Worm (Caenorhabditis elegans): ENCODE data around the gene ZK418.10.

The ZK418.10 gene

ce11 chrIII:7120477-7120876 lies 30.0 kb upstream of the ZK418.10 start:
- TF ChIP-seq attf-6 (GFP tag; IDR thresholded peaks at IDR 0.05) (no peak), sptf-2 (GFP tag; optimal IDR thresholded peaks at IDR 0.05) (no peak), K12H6.12 (tag; optimal IDR thresholded peaks at IDR 0.05) (no peak), him-1 (tag; optimal IDR thresholded peaks at IDR 0.05) (peak; percentile 51), lin-35 (GFP tag; optimal IDR thresholded peaks at IDR 0.05) (no peak), Y53G8AR.9 (GFP tag; conservative IDR thresholded peaks at IDR 0.05) (0 out of 2 replicates have a peak, but pooled peaks have one; percentile 13), Y79H2A.3 (GFP tag; conservative IDR thresholded peaks at IDR 0.05) (no peak), Y56A3A.18 (GFP tag; IDR thresholded peaks at IDR 0.05) (no peak), let-607 (tag; optimal IDR thresholded peaks at IDR 0.05) (peak in 1 of 2 experiments; percentile 35), F33H1.4 (GFP tag; IDR thresholded peaks at IDR 0.05) (no peak), chd-7 (tag; optimal IDR thresholded peaks at IDR 0.05) (peak; percentile 15), cebp-2 (GFP tag; IDR thresholded peaks at IDR 0.05) (no peak), Y95B8A.8 (GFP tag; IDR thresholded peaks at IDR 0.05) (no peak), sea-2 (GFP tag; IDR thresholded peaks at IDR 0.05) (no peak), attf-5 (GFP tag; optimal IDR thresholded peaks at IDR 0.05) (no peak), ztf-25 (GFP tag; IDR thresholded peaks at IDR 0.05) (no peak), lin-40 (tag; optimal IDR thresholded peaks at IDR 0.05) (peak; percentile 29), nhr-80 (tag; optimal IDR thresholded peaks at IDR 0.05) (peak; percentile 25), madf-6 (GFP tag; IDR thresholded peaks at IDR 0.05) (no peak), nhr-120 (GFP tag; IDR thresholded peaks at IDR 0.05) (no peak), rpc-1 (optimal IDR thresholded peaks at IDR 0.05) (no peak), rpc-1 (tag; optimal IDR thresholded peaks at IDR 0.05) (no peak), B0261.1 (tag; optimal IDR thresholded peaks at IDR 0.05) (no peak), nhr-27 (tag; optimal IDR thresholded peaks at IDR 0.05) (no peak), ztf-6 (GFP tag; IDR thresholded peaks at IDR 0.05) (no peak), rec-8 (tag; optimal IDR thresholded peaks at IDR 0.05) (no peak), gei-17 (GFP tag; optimal IDR thresholded peaks at IDR 0.05) (no peak), ccch-3 (GFP tag; optimal IDR thresholded peaks at IDR 0.05) (no peak), F37B4.10 (GFP tag; IDR thresholded peaks at IDR 0.05) (no peak), ceh-58 (GFP tag; IDR thresholded peaks at IDR 0.05) (no peak), nfya-1 (tag; optimal IDR thresholded peaks at IDR 0.05; ENCODE audit: borderline replicate concordance, insufficient read depth) (no peak), hlh-26 (GFP tag; conservative IDR thresholded peaks at IDR 0.05) (no peak), sdz-38 (tag; optimal IDR thresholded peaks at IDR 0.05) (no peak), mxl-1 (tag; optimal IDR thresholded peaks at IDR 0.05) (no peak), ets-4 (GFP tag; optimal IDR thresholded peaks at IDR 0.05) (no peak), repo-1 (tag; optimal IDR thresholded peaks at IDR 0.05) (peak; percentile 16), dpl-1 (GFP tag; optimal IDR thresholded peaks at IDR 0.05) (no peak), egrh-3 (GFP tag; IDR thresholded peaks at IDR 0.05) (no peak), efl-1 (GFP tag; optimal IDR thresholded peaks at IDR 0.05) (no peak), atf-7 (tag; optimal IDR thresholded peaks at IDR 0.05) (peak; percentile 5), somi-1 (GFP tag; optimal IDR thresholded peaks at IDR 0.05) (no peak), let-526 (GFP tag; IDR thresholded peaks at IDR 0.05) (no peak), ztf-3 (GFP tag; optimal IDR thresholded peaks at IDR 0.05) (no peak), D2030.7 (GFP tag; IDR thresholded peaks at IDR 0.05) (no peak), hsf-1 (GFP tag; IDR thresholded peaks at IDR 0.05) (0 out of 2 replicates have a peak, but pooled peaks have one; percentile 37)
